Worm (Caenorhabditis elegans): ENCODE measurements around the gene tbc-9.

The tbc-9 gene

ce11 chrIV:13482469-13482868 is 20.2 kb downstream of the tbc-9 start, which contains the start of gene Y38H8A.1:
Y38H8A.1 (plus strand) TSS chrIV:13482769.
- TF ChIP-seq lin-11 (tag; optimal IDR thresholded peaks at IDR 0.05) (no peak), ceh-6 (GFP tag; optimal IDR thresholded peaks at IDR 0.05) (no peak), elt-4 (tag; optimal IDR thresholded peaks at IDR 0.05) (no peak), fkh-10 (GFP tag; optimal IDR thresholded peaks at IDR 0.05) (no peak), mec-3 (tag; optimal IDR thresholded peaks at IDR 0.05; ENCODE audit: borderline replicate concordance) (no peak), tbx-7 (tag; optimal IDR thresholded peaks at IDR 0.05) (no peak), tbx-2 (tag; optimal IDR thresholded peaks at IDR 0.05) (no peak), rnt-1 (tag; optimal IDR thresholded peaks at IDR 0.05) (no peak)

- TF ChIP-seq ahr-1 (tag; optimal IDR thresholded peaks at IDR 0.05) (no peak), madf-2 (tag; optimal IDR thresholded peaks at IDR 0.05) (no peak), ref-2 (tag; optimal IDR thresholded peaks at IDR 0.05) (no peak), sox-4 (tag; optimal IDR thresholded peaks at IDR 0.05) (no peak), hlh-6 (tag; optimal IDR thresholded peaks at IDR 0.05) (no peak), pros-1 (tag; optimal IDR thresholded peaks at IDR 0.05) (no peak), pax-1 (tag; optimal IDR thresholded peaks at IDR 0.05) (no peak), nhr-232 (tag; optimal IDR thresholded peaks at IDR 0.05) (no peak), ztf-16 (tag; optimal IDR thresholded peaks at IDR 0.05) (no peak), unc-42 (tag; optimal IDR thresholded peaks at IDR 0.05) (no peak)
Measured at ce11 chrIV:13474132-13474531, 28.5 kb downstream of the tbc-9 start, which contains the start of gene Y38H8A.2. Y38H8A.2 (plus strand) TSS chrIV:13474432.

ce11 chrIV:13472011-13472410 is 30.6 kb downstream of the tbc-9 start, which contains the start of the genes ttbk-8.1 and Y38H8A.4:
ttbk-8.1 (plus strand) TSS chrIV:13472311.
Y38H8A.4 (minus strand) TSS chrIV:13472376.
- TF ChIP-seq ceh-6 (GFP tag; optimal IDR thresholded peaks at IDR 0.05) = no peak
- no peak for TF ChIP-seq npax-4 (tag; optimal IDR thresholded peaks at IDR 0.05)
- TF ChIP-seq lim-6 (tag; optimal IDR thresholded peaks at IDR 0.05) = no peak
- TF ChIP-seq fkh-6 (tag; optimal IDR thresholded peaks at IDR 0.05) = no peak
- no peak for TF ChIP-seq gmeb-2 (tag; optimal IDR thresholded peaks at IDR 0.05)
- no peak for TF ChIP-seq ceh-48 (tag; optimal IDR thresholded peaks at IDR 0.05)
- no peak for TF ChIP-seq tbx-2 (tag; optimal IDR thresholded peaks at IDR 0.05)
- no peak for TF ChIP-seq pqm-1 (tag; optimal IDR thresholded peaks at IDR 0.05)
- TF ChIP-seq ceh-34 (tag; optimal IDR thresholded peaks at IDR 0.05) = no peak
- TF ChIP-seq C38D4.7 (GFP tag; optimal IDR thresholded peaks at IDR 0.05) = no peak
- TF ChIP-seq hlh-6 (tag; optimal IDR thresholded peaks at IDR 0.05) = no peak
- no peak for TF ChIP-seq pros-1 (tag; optimal IDR thresholded peaks at IDR 0.05)
- no peak for TF ChIP-seq nhr-11 (tag; optimal IDR thresholded peaks at IDR 0.05)
- TF ChIP-seq ceh-18 (tag; optimal IDR thresholded peaks at IDR 0.05) = no peak

ce11 chrIV:13465797-13466196 is 36.9 kb downstream of the tbc-9 start, which contains the start of gene fezf-1:
fezf-1 (plus strand) TSS chrIV:13466097.
- TF ChIP-seq hlh-8 (tag; optimal IDR thresholded peaks at IDR 0.05) (no peak), tbx-2 (tag; optimal IDR thresholded peaks at IDR 0.05) (no peak), K09A11.1 (tag; optimal IDR thresholded peaks at IDR 0.05; ENCODE audit: insufficient read depth) (no peak), ref-2 (tag; optimal IDR thresholded peaks at IDR 0.05) (no peak), Y22D7AL.16 (tag; optimal IDR thresholded peaks at IDR 0.05) (no peak), gmeb-2 (tag; optimal IDR thresholded peaks at IDR 0.05) (no peak)

ce11 chrIV:13460876-13461275 is 41.8 kb downstream of the tbc-9 start, which contains the start of gene Y38H8A.12:
Y38H8A.12 (minus strand) TSS chrIV:13460976.
- TF ChIP-seq ahr-1 (tag; optimal IDR thresholded peaks at IDR 0.05) = no peak
- no peak for TF ChIP-seq mec-3 (tag; optimal IDR thresholded peaks at IDR 0.05; ENCODE audit: borderline replicate concordance)
- no peak for TF ChIP-seq K09A11.1 (tag; optimal IDR thresholded peaks at IDR 0.05; ENCODE audit: insufficient read depth)
- no peak for TF ChIP-seq ceh-34 (tag; optimal IDR thresholded peaks at IDR 0.05)
- no peak for TF ChIP-seq nhr-11 (tag; optimal IDR thresholded peaks at IDR 0.05)
- no peak for TF ChIP-seq zip-5 (tag; optimal IDR thresholded peaks at IDR 0.05)
- TF ChIP-seq ttx-3 (tag; optimal IDR thresholded peaks at IDR 0.05) = no peak
- no peak for TF ChIP-seq ceh-9 (tag; optimal IDR thresholded peaks at IDR 0.05)
